Fruit fly (Drosophila melanogaster) whole organism, embryonic: ENCODE measurements around the gene CG12081.

ENCODE experiments used
- B-H1 ChIP-seq: fragments of 200-800 bp; sonication (Bioruptor generic); IDR thresholded peaks from 3 replicates; pipeline ENCODE4 v1.3.6; 2022; ENCODE audit warnings: missing biosample characterization, missing genetic modification characterization
- CG10267 ChIP-seq: fragments of 200-800 bp; sonication (Bioruptor generic); optimal IDR thresholded peaks from 2 replicates; lab custom pipeline; 2018; ENCODE audit warnings: missing biosample characterization, mild to moderate bottlenecking, missing genetic modification characterization, moderate library complexity
- CG10979 ChIP-seq: fragments of 200-800 bp; sonication (Bioruptor generic); optimal IDR thresholded peaks from 2 replicates; lab custom pipeline; 2018; ENCODE audit warnings: missing biosample characterization, mild to moderate bottlenecking, missing genetic modification characterization, moderate library complexity
- CG11695 ChIP-seq: fragments of 200-800 bp; sonication (Bioruptor generic); IDR thresholded peaks from 3 replicates; pipeline ENCODE4 v1.3.6; 2022; ENCODE audit warnings: missing biosample characterization, missing genetic modification characterization
- CG12071 ChIP-seq: fragments of 200-800 bp; sonication (Bioruptor generic); optimal IDR thresholded peaks from 3 replicates; lab custom pipeline; 2018; ENCODE audit warnings: missing biosample characterization, mild to moderate bottlenecking, missing genetic modification characterization
- CG12155 ChIP-seq: fragments of 200-800 bp; sonication (Bioruptor generic); optimal IDR thresholded peaks from 3 replicates; lab custom pipeline; 2016; ENCODE audit warnings: missing biosample characterization, missing genetic modification characterization
- CG14050 ChIP-seq: fragments of 200-800 bp; sonication (Bioruptor generic); IDR thresholded peaks from 3 replicates; pipeline ENCODE4 v1.3.6; 2022; ENCODE audit warnings: missing biosample characterization, missing genetic modification characterization
- CG14710 ChIP-seq: fragments of 200-800 bp; sonication (Bioruptor generic); optimal IDR thresholded peaks from 3 replicates; lab custom pipeline; 2019; ENCODE audit warnings: missing biosample characterization, mild to moderate bottlenecking, missing genetic modification characterization, moderate library complexity
- CG16813 ChIP-seq: fragments of 200-800 bp; sonication (Bioruptor generic); IDR thresholded peaks from 3 replicates; pipeline ENCODE4 v1.3.6; 2022; ENCODE audit warnings: missing biosample characterization, missing genetic modification characterization; ENCODE audit not compliant: partially characterized antibody
- CG16815 ChIP-seq: fragments of 200-800 bp; sonication (Bioruptor generic); optimal IDR thresholded peaks from 3 replicates; lab custom pipeline; 2017; ENCODE audit warnings: missing biosample characterization, mild to moderate bottlenecking, missing genetic modification characterization
- CG17802 ChIP-seq: fragments of 200-800 bp; sonication (Bioruptor generic); optimal IDR thresholded peaks from 2 replicates; lab custom pipeline; 2018; ENCODE audit warnings: missing biosample characterization, mild to moderate bottlenecking, missing genetic modification characterization, moderate library complexity
- CG17912 ChIP-seq: fragments of 200-800 bp; sonication (Bioruptor generic); optimal IDR thresholded peaks from 2 replicates; lab custom pipeline; 2018; ENCODE audit warnings: missing biosample characterization, mild to moderate bottlenecking, missing genetic modification characterization
- CG2129 ChIP-seq: fragments of 200-800 bp; sonication (Bioruptor generic); IDR thresholded peaks from 2 replicates; pipeline ENCODE4 v1.3.6; 2022; ENCODE audit warnings: missing biosample characterization, missing genetic modification characterization; ENCODE audit not compliant: partially characterized antibody
- CG2712 ChIP-seq: fragments of 200-800 bp; optimal IDR thresholded peaks from 3 replicates; lab custom pipeline; 2019; ENCODE audit warnings: missing biosample characterization, mild to moderate bottlenecking, missing genetic modification characterization, moderate library complexity
- CG31388 ChIP-seq: fragments of 200-800 bp; sonication (Bioruptor generic); optimal IDR thresholded peaks from 2 replicates; lab custom pipeline; 2016; ENCODE audit warnings: missing biosample characterization, missing genetic modification characterization
- CG33213 ChIP-seq: fragments of 200-800 bp; sonication (Bioruptor generic); optimal IDR thresholded peaks from 3 replicates; lab custom pipeline; 2016; ENCODE audit warnings: missing biosample characterization, missing genetic modification characterization
- CG42726 ChIP-seq: fragments of 200-800 bp; sonication (Bioruptor generic); IDR thresholded peaks from 2 replicates; pipeline ENCODE4 v1.3.6; 2022; ENCODE audit warnings: missing biosample characterization, missing genetic modification characterization; ENCODE audit not compliant: partially characterized antibody
- CG4854 ChIP-seq: fragments of 200-800 bp; sonication (Bioruptor generic); optimal IDR thresholded peaks from 2 replicates; lab custom pipeline; 2016; ENCODE audit warnings: missing biosample characterization, missing genetic modification characterization, inconsistent platforms
- CG8765 ChIP-seq: fragments of 200-800 bp; sonication (Bioruptor generic); IDR thresholded peaks from 2 replicates; pipeline ENCODE4 v1.3.6; 2022; ENCODE audit warnings: missing biosample characterization, missing genetic modification characterization
- CG9437 ChIP-seq: fragments of 200-800 bp; sonication (Bioruptor generic); optimal IDR thresholded peaks from 2 replicates; lab custom pipeline; 2018; ENCODE audit warnings: missing biosample characterization, mild to moderate bottlenecking, missing genetic modification characterization
- CG9609 ChIP-seq: fragments of 200-800 bp; sonication (Bioruptor generic); optimal IDR thresholded peaks from 3 replicates; lab custom pipeline; 2016; ENCODE audit warnings: missing biosample characterization, missing genetic modification characterization
- CHES-1-like ChIP-seq: fragments of 200-800 bp; sonication (Bioruptor generic); optimal IDR thresholded peaks from 2 replicates; lab custom pipeline; 2016; ENCODE audit warnings: missing biosample characterization, missing genetic modification characterization
- CkIIα-i1 ChIP-seq: fragments of 200-800 bp; sonication (Bioruptor generic); IDR thresholded peaks from 2 replicates; pipeline ENCODE4 v1.3.6; 2022; ENCODE audit warnings: missing biosample characterization, missing genetic modification characterization
- HmgD ChIP-seq: fragments of 200-800 bp; sonication (Bioruptor generic); optimal IDR thresholded peaks from 3 replicates; lab custom pipeline; 2016; ENCODE audit warnings: missing biosample characterization, missing genetic modification characterization
- HmgZ ChIP-seq: fragments of 200-800 bp; sonication (Bioruptor generic); optimal IDR thresholded peaks from 2 replicates; lab custom pipeline; 2018; ENCODE audit warnings: missing biosample characterization, mild to moderate bottlenecking, missing genetic modification characterization
- Mrtf ChIP-seq: fragments of 200-800 bp; sonication (Bioruptor generic); IDR thresholded peaks from 3 replicates; pipeline ENCODE4 v1.3.6; 2022; ENCODE audit warnings: missing biosample characterization, missing genetic modification characterization
- NC2α ChIP-seq: fragments of 200-800 bp; sonication (Bioruptor generic); optimal IDR thresholded peaks from 2 replicates; lab custom pipeline; 2016; ENCODE audit warnings: missing biosample characterization, missing genetic modification characterization
- NK7.1 ChIP-seq: fragments of 200-800 bp; sonication (Bioruptor generic); optimal IDR thresholded peaks from 3 replicates; lab custom pipeline; 2016; ENCODE audit warnings: missing biosample characterization, missing genetic modification characterization
- Oaz ChIP-seq: fragments of 200-800 bp; sonication (Bioruptor generic); IDR thresholded peaks from 2 replicates; pipeline ENCODE4 v1.3.6; 2022; ENCODE audit warnings: missing biosample characterization, missing genetic modification characterization
- Ptx1 ChIP-seq: fragments of 200-800 bp; sonication (Bioruptor generic); IDR thresholded peaks from 2 replicates; pipeline ENCODE4 v1.3.6; 2022; ENCODE audit warnings: missing biosample characterization, missing genetic modification characterization
- Tbp ChIP-seq: fragments of >200 bp; optimal IDR thresholded peaks from 2 replicates; lab custom pipeline; 2018; ENCODE audit warnings: missing biosample characterization, missing genetic modification characterization
- Vsx1 ChIP-seq: fragments of 200-800 bp; sonication (Bioruptor generic); optimal IDR thresholded peaks from 2 replicates; lab custom pipeline; 2017; ENCODE audit warnings: missing biosample characterization, mild to moderate bottlenecking, missing genetic modification characterization, missing genetic modification reagents
- ara ChIP-seq: fragments of 200-800 bp; sonication (Bioruptor generic); IDR thresholded peaks from 2 replicates; pipeline ENCODE4 v1.3.6; 2022; ENCODE audit warnings: missing biosample characterization, missing genetic modification characterization
- ase ChIP-seq: fragments of 200-800 bp; sonication (Bioruptor generic); IDR thresholded peaks from 3 replicates; pipeline ENCODE4 v1.3.6; 2022; ENCODE audit warnings: missing biosample characterization, missing genetic modification characterization
- btn ChIP-seq: fragments of 200-800 bp; sonication (Bioruptor generic); optimal IDR thresholded peaks from 2 replicates; lab custom pipeline; 2016; ENCODE audit warnings: missing biosample characterization, missing genetic modification characterization
- cg ChIP-seq: fragments of 200-800 bp; sonication (Bioruptor generic); optimal IDR thresholded peaks from 3 replicates; lab custom pipeline; 2019; ENCODE audit warnings: missing biosample characterization, mild to moderate bottlenecking, missing genetic modification characterization, moderate library complexity
- chn ChIP-seq: fragments of 200-800 bp; sonication (Bioruptor generic); optimal IDR thresholded peaks from 2 replicates; lab custom pipeline; 2016; ENCODE audit warnings: missing biosample characterization, missing genetic modification characterization
- dati ChIP-seq: fragments of 200-800 bp; sonication (Bioruptor generic); IDR thresholded peaks from 2 replicates; pipeline ENCODE4 v1.3.6; 2022; ENCODE audit warnings: missing biosample characterization, missing genetic modification characterization
- hb ChIP-seq: fragments of 200-800 bp; sonication (Bioruptor generic); IDR thresholded peaks from 3 replicates; pipeline ENCODE4 v1.3.6; 2022; ENCODE audit warnings: missing biosample characterization, missing genetic modification characterization; ENCODE audit not compliant: partially characterized antibody
- jing ChIP-seq: fragments of 200-800 bp; sonication (Bioruptor generic); optimal IDR thresholded peaks from 2 replicates; lab custom pipeline; 2018; ENCODE audit warnings: missing biosample characterization, mild to moderate bottlenecking, missing genetic modification characterization
- nerfin-1 ChIP-seq: fragments of 200-800 bp; sonication (Bioruptor generic); optimal IDR thresholded peaks from 3 replicates; lab custom pipeline; 2019; ENCODE audit warnings: missing biosample characterization, mild to moderate bottlenecking, missing genetic modification characterization, moderate library complexity
- psq ChIP-seq: fragments of 200-800 bp; sonication (Bioruptor generic); optimal IDR thresholded peaks from 2 replicates; lab custom pipeline; 2017; ENCODE audit warnings: missing biosample characterization, missing genetic modification characterization
- repo ChIP-seq: fragments of 200-800 bp; sonication (Bioruptor generic); optimal IDR thresholded peaks from 2 replicates; lab custom pipeline; 2016; ENCODE audit warnings: missing biosample characterization, missing genetic modification characterization
- sim ChIP-seq: fragments of 200-800 bp; sonication (Bioruptor generic); IDR thresholded peaks from 2 replicates; pipeline ENCODE4 v1.3.6; 2022; ENCODE audit warnings: missing biosample characterization, missing genetic modification characterization
- sima ChIP-seq: fragments of 200-800 bp; sonication (Bioruptor generic); optimal IDR thresholded peaks from 2 replicates; lab custom pipeline; 2016; ENCODE audit warnings: missing biosample characterization, missing genetic modification characterization
- slbo ChIP-seq: fragments of 200-800 bp; sonication (Bioruptor generic); IDR thresholded peaks from 2 replicates; pipeline ENCODE4 v1.3.6; 2022; ENCODE audit warnings: missing biosample characterization, missing genetic modification characterization
- tna ChIP-seq: fragments of 200-800 bp; sonication (Bioruptor generic); IDR thresholded peaks from 2 replicates; pipeline ENCODE4 v1.3.6; 2022; ENCODE audit warnings: missing biosample characterization, missing genetic modification characterization; ENCODE audit not compliant: partially characterized antibody
- trem ChIP-seq: fragments of 200-800 bp; optimal IDR thresholded peaks from 3 replicates; lab custom pipeline; 2019; ENCODE audit warnings: missing biosample characterization, mild to moderate bottlenecking, missing genetic modification characterization, moderate library complexity
- vvl ChIP-seq: fragments of 200-800 bp; sonication (Bioruptor generic); IDR thresholded peaks from 2 replicates; pipeline ENCODE4 v1.3.6; 2022; ENCODE audit warnings: missing biosample characterization, missing genetic modification characterization
- wek ChIP-seq: fragments of 200-800 bp; sonication (Bioruptor generic); optimal IDR thresholded peaks from 3 replicates; lab custom pipeline; 2018; ENCODE audit warnings: missing biosample characterization, mild to moderate bottlenecking, missing genetic modification characterization, moderate library complexity
- zen2 ChIP-seq: fragments of 200-800 bp; sonication (Bioruptor generic); IDR thresholded peaks from 3 replicates; pipeline ENCODE4 v1.3.6; 2022; ENCODE audit warnings: missing biosample characterization, missing genetic modification characterization; ENCODE audit not compliant: partially characterized antibody

Gene CG12081

DNA sequence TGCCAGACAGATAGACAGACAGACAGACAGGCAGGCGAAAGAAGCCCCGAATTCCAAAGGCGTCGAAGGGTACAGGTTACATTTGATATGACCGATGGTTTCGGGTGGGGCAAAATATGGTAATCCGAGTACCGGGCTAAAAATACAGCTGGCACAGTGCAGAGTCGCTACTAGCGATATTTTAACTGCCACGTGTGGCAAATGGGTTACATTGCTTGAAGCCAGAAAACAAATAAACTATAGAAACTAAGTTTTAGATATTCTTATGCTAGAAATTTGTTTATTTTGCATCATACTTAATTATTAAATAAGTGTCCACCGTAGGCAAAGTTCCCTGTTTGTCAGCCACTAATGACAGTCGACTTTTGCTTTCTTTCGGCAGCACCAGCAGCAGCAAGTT, 5.5 kb upstream of the CG12081 start (continued):
- TF ChIP-seq NK7.1 (GFP tag; lab: Kevin White, UChicago) (no peak), Oaz (GFP tag; lab: Robert Waterston, UW) (no peak), Ptx1 (GFP tag; lab: Robert Waterston, UW) (peak; percentile 30; the same call in 1 of the 2 replicates), CG14710 (tag; lab: Kevin White, UChicago) (no peak), CG12071 (no peak), sima (no peak), Tbp (GFP tag; lab: Kevin White, UChicago) (no peak), CG12155 (no peak), B-H1 (GFP tag; lab: Robert Waterston, UW) (no peak), hb (GFP tag; lab: Robert Waterston, UW) (no peak), repo (GFP tag; lab: Kevin White, UChicago) (no peak), vvl (GFP tag; lab: Robert Waterston, UW) (peak; percentile 51; the same call in 1 of the 2 replicates), CkIIα-i1 (GFP tag; lab: Robert Waterston, UW) (no peak), CG17912 (GFP tag; lab: Kevin White, UChicago) (no peak), HmgZ (tag; lab: Kevin White, UChicago) (no peak), CG14050 (GFP tag; lab: Robert Waterston, UW) (no peak), CG8765 (no peak), CG16815 (GFP tag; lab: Kevin White, UChicago) (no peak), CG9609 (GFP tag; lab: Kevin White, UChicago) (no peak), CG42726 (GFP tag; lab: Robert Waterston, UW) (no peak), CG2129 (GFP tag; lab: Robert Waterston, UW) (no peak)

DNA sequence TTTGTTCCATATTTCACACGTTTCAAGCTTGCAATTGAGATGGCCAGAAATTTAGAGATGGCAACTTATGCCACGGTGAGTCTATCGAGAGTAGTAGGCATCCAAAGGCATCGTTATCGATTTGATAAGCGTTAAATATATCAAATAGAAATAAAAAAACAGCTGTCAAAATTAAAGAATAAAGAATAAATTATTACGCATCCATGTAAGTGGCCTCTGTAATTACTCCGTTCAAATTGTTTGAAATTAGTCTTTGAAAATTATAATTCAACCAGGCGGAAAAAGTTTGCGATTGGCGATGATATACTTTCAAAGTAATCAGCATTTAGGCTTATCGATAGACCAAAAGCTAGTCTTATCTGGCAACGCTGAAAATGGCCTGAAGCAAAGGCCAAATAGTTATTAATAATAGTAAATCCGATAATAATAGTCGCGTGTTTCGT, 3.1 kb downstream of the CG12081 start, which contains the start of the genes CG12659 and Crag:
CG12659 (minus strand) TSS at position 45 of the 443 bp plus-strand sequence.
Crag (plus strand) TSS at position 347 of the 443 bp plus-strand sequence.
- TF ChIP-seq CG2712 (tag; lab: Kevin White, UChicago) (peak; percentile 1), chn (GFP tag; lab: Kevin White, UChicago) (no peak), CG11695 (GFP tag; lab: Robert Waterston, UW) (no peak), CG10979 (tag; lab: Kevin White, UChicago) (no peak), zen2 (GFP tag; lab: Robert Waterston, UW) (peak; percentile 35; the same call in 1 of the 3 replicates), CG16813 (GFP tag; lab: Robert Waterston, UW) (peak; percentile 74), trem (tag; lab: Kevin White, UChicago) (peak; percentile 32), NC2α (GFP tag; lab: Kevin White, UChicago) (no peak), tna (GFP tag; lab: Robert Waterston, UW) (peak; percentile 52; the same call in 1 of the 2 replicates), CHES-1-like (GFP tag; lab: Kevin White, UChicago) (no peak), wek (no peak), btn (GFP tag; lab: Kevin White, UChicago) (no peak), ara (GFP tag; lab: Robert Waterston, UW) (no peak), dati (GFP tag; lab: Robert Waterston, UW) (no peak), CG16815 (GFP tag; lab: Kevin White, UChicago) (no peak), nerfin-1 (tag; lab: Kevin White, UChicago) (no peak), CG10267 (tag; lab: Kevin White, UChicago) (peak; percentile 21), CG12071 (no peak), Mrtf (GFP tag; lab: Robert Waterston, UW) (no peak), HmgD (no peak), Vsx1 (GFP tag; lab: Kevin White, UChicago) (no peak), CG31388 (GFP tag; lab: Kevin White, UChicago) (no peak), jing (GFP tag; lab: Kevin White, UChicago) (no peak), CG17802 (no peak), cg (GFP tag; lab: Kevin White, UChicago) (no peak), CG9437 (GFP tag; lab: Kevin White, UChicago) (no peak), slbo (GFP tag; lab: Robert Waterston, UW) (no peak), sim (no peak), CG33213 (no peak), psq (no peak), ase (GFP tag; lab: Robert Waterston, UW) (no peak), CG4854 (GFP tag; lab: Kevin White, UChicago) (no peak)
